Fruit fly (Drosophila melanogaster): ENCODE measurements around the gene nsl1.

Gene nsl1

DNA sequence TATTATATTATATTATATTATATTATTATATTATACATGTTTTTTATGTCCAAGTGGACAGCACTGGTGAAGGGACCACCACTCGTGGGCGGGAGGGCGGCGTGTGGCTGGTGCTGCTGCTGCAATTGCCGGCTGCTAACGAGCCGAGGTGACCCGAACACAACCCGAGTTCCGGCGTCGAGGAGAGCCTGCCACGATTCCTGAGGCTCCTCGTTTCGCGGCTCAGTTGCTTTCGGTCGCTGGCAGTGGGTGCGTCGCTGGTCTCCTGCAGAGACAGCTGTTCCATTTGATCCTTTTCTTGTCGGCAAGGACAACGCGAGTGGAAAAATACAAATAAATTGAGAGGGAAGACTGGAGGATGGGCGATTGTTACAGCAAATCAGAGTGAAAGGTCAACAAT lies 16.8 kb downstream of the nsl1 start (continued):
- TF ChIP-seq D (optimal IDR thresholded peaks at IDR 0.05) (peak; percentile 44), D (GFP tag; optimal IDR thresholded peaks at IDR 0.05) (no peak), CG16779 (GFP tag; IDR thresholded peaks at IDR 0.05) (0 out of 2 replicates have a peak, but pooled peaks have one; percentile 12), Nf-YA (GFP tag; IDR thresholded peaks at IDR 0.05) (no peak), nom (GFP tag; optimal IDR thresholded peaks at IDR 0.05) (peak; percentile 47), CG13894 (tag; optimal IDR thresholded peaks at IDR 0.05) (peak; percentile 11), Med (GFP tag) (peak; percentile 81)

DNA sequence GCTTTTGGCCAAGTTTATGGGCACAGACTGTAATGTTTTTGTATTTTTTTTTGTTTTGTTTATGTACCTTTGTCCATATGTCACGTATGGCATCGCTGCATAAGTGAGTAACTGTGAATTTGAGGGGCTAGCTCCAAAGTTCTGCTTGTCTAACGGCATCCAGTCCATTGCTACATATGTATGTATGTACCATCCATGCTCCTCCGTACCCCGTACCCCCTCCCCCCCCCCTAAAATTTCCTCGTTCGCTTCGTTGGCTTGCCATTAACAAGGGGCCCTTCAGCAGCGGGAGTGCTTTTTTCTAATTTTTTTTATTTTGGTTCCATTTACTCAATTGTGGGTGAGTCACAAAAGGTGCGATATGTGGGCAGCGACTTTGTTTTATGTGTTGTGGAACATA lies 20.6 kb downstream of the nsl1 start:
- no peak for TF ChIP-seq zfh1 (GFP tag; IDR thresholded peaks at IDR 0.05)
- TF ChIP-seq Dek (tag; optimal IDR thresholded peaks at IDR 0.05), result no peak
- TF ChIP-seq Mad (GFP tag; optimal IDR thresholded peaks at IDR 0.05), result no peak
- no peak for TF ChIP-seq nerfin-1 (tag; optimal IDR thresholded peaks at IDR 0.05)
- TF ChIP-seq sr (GFP tag; IDR thresholded peaks at IDR 0.05), result peak; percentile 71; the same call in 2 of the 3 replicates
- TF ChIP-seq disco-r (GFP tag; optimal IDR thresholded peaks at IDR 0.05), result no peak
- TF ChIP-seq kni (GFP tag; optimal IDR thresholded peaks at IDR 0.05), result peak; percentile 49
- peak; percentile 83 for TF ChIP-seq crol (GFP tag; IDR thresholded peaks at IDR 0.05)
- no peak for TF ChIP-seq D (optimal IDR thresholded peaks at IDR 0.05)
- no peak for TF ChIP-seq D (GFP tag; optimal IDR thresholded peaks at IDR 0.05)
- TF ChIP-seq bowl (GFP tag; IDR thresholded peaks at IDR 0.05), result no peak
- TF ChIP-seq ken (GFP tag; IDR thresholded peaks at IDR 0.05), result no peak

DNA sequence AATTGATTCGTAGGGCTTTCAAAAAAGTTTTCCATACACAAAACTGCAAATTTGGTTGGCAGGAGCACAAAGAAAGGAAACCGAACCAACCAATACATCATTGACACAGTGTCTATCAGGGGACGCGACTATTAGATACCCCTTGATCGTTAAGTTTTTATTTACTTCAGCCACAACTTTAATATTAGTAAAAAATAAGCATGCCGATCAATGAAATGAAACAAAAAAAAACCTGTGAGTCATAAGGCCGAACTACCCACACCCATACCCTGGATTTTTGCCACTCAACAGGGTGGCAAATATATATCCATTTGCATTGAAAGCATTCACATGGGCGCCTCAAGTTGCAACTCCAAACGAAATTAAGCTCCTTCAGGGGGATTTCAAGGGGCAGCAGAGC lies 22.7 kb downstream of the nsl1 start:
- no peak for TF ChIP-seq CG11398 (GFP tag; optimal IDR thresholded peaks at IDR 0.05)
- peak; percentile 50; the same call in 1 of the 2 replicates for TF ChIP-seq sob (GFP tag; IDR thresholded peaks at IDR 0.05)
- no peak for TF ChIP-seq CG3281 (GFP tag; optimal IDR thresholded peaks at IDR 0.05)
- peak; percentile 1 for TF ChIP-seq CG5245 (GFP tag; optimal IDR thresholded peaks at IDR 0.05)
- no peak for TF ChIP-seq z (GFP tag; IDR thresholded peaks at IDR 0.05)
- TF ChIP-seq prd (optimal IDR thresholded peaks at IDR 0.05), result no peak
- TF ChIP-seq prd (GFP tag; IDR thresholded peaks at IDR 0.05), result peak; percentile 76; the same call in 2 of the 3 replicates
- peak; percentile 21; the same call in 1 of the 2 replicates for TF ChIP-seq dan (GFP tag; IDR thresholded peaks at IDR 0.05)
- 0 out of 2 replicates have a peak, but pooled peaks have one; percentile 16 for TF ChIP-seq CG1024 (GFP tag; IDR thresholded peaks at IDR 0.05)
- peak; percentile 45 for TF ChIP-seq D19B (GFP tag; optimal IDR thresholded peaks at IDR 0.05)
- peak; percentile 48 for TF ChIP-seq CG4404 (GFP tag; IDR thresholded peaks at IDR 0.05)
- no peak for TF ChIP-seq zf30C (GFP tag; optimal IDR thresholded peaks at IDR 0.05)
- TF ChIP-seq CG4282 (GFP tag; optimal IDR thresholded peaks at IDR 0.05), result no peak
- 0 out of 2 replicates have a peak, but pooled peaks have one; percentile 5 for TF ChIP-seq wdn (GFP tag; IDR thresholded peaks at IDR 0.05)
- TF ChIP-seq h (optimal IDR thresholded peaks at IDR 0.05), result no peak
- TF ChIP-seq Myb (GFP tag; optimal IDR thresholded peaks at IDR 0.05), result no peak
- TF ChIP-seq CG9876 (GFP tag; optimal IDR thresholded peaks at IDR 0.05), result no peak
- no peak for TF ChIP-seq Dek (tag; optimal IDR thresholded peaks at IDR 0.05)
- no peak for TF ChIP-seq ase (GFP tag; IDR thresholded peaks at IDR 0.05)
- TF ChIP-seq CG1832 (GFP tag; optimal IDR thresholded peaks at IDR 0.05), result no peak
- TF ChIP-seq zfh1 (GFP tag; IDR thresholded peaks at IDR 0.05), result peak; percentile 65; the same call in 1 of the 3 replicates
- TF ChIP-seq CG6854 (GFP tag; optimal IDR thresholded peaks at IDR 0.05), result no peak
- TF ChIP-seq lilli (GFP tag; optimal IDR thresholded peaks at IDR 0.05), result peak; percentile 28
- no peak for TF ChIP-seq CG33557 (GFP tag; optimal IDR thresholded peaks at IDR 0.05)
- peak; percentile 17 for TF ChIP-seq ind (GFP tag; optimal IDR thresholded peaks at IDR 0.05)
- no peak for TF ChIP-seq CG8944 (GFP tag; optimal IDR thresholded peaks at IDR 0.05)
- TF ChIP-seq slp2 (GFP tag; optimal IDR thresholded peaks at IDR 0.05), result no peak
- TF ChIP-seq B-H1 (GFP tag; IDR thresholded peaks at IDR 0.05), result peak; percentile 16; the same call in 1 of the 3 replicates
- TF ChIP-seq CG4730 (GFP tag; IDR thresholded peaks at IDR 0.05), result 0 out of 2 replicates have a peak, but pooled peaks have one; percentile 39
- TF ChIP-seq Gug (GFP tag; IDR thresholded peaks at IDR 0.05), result peak; percentile 19; the same call in 1 of the 4 replicates
- TF ChIP-seq CG10366 (GFP tag; IDR thresholded peaks at IDR 0.05), result peak; percentile 31; the same call in 1 of the 2 replicates
- peak; percentile 67 for TF ChIP-seq Xrp1 (GFP tag; IDR thresholded peaks at IDR 0.05)
- TF ChIP-seq CG11456 (GFP tag; IDR thresholded peaks at IDR 0.05), result peak; percentile 57; the same call in 1 of the 3 replicates
- no peak for TF ChIP-seq NK7.1 (GFP tag; optimal IDR thresholded peaks at IDR 0.05)
- no peak for TF ChIP-seq CG42726 (GFP tag; IDR thresholded peaks at IDR 0.05; ENCODE audit: partially characterized antibody)
